Fruit fly (Drosophila melanogaster): ENCODE measurements around the gene CecA2.

Gene CecA2

dm6 chr3R:30198793-30199192 is 13.2 kb upstream of the CecA2 start (continued):
- TF ChIP-seq CG34422 (GFP tag; IDR thresholded peaks at IDR 0.05) (no peak), YL-1 (GFP tag; optimal IDR thresholded peaks at IDR 0.05) (no peak), bowl (GFP tag; IDR thresholded peaks at IDR 0.05) (no peak), Dip3 (GFP tag; optimal IDR thresholded peaks at IDR 0.05) (no peak), Sry-δ (GFP tag; optimal IDR thresholded peaks at IDR 0.05) (no peak), Adf1 (GFP tag; IDR thresholded peaks at IDR 0.05) (no peak), CG8281 (tag; optimal IDR thresholded peaks at IDR 0.05) (no peak), CG10979 (tag; optimal IDR thresholded peaks at IDR 0.05) (no peak), CG17912 (GFP tag; optimal IDR thresholded peaks at IDR 0.05) (no peak), CG32767 (GFP tag; IDR thresholded peaks at IDR 0.05) (no peak), CG8765 (GFP tag; IDR thresholded peaks at IDR 0.05) (no peak), gcm2 (GFP tag; optimal IDR thresholded peaks at IDR 0.05) (no peak), gro (GFP tag; optimal IDR thresholded peaks at IDR 0.05) (no peak), CG11723 (GFP tag; optimal IDR thresholded peaks at IDR 0.05) (no peak), trem (tag; optimal IDR thresholded peaks at IDR 0.05) (no peak), CG9609 (GFP tag; optimal IDR thresholded peaks at IDR 0.05) (no peak), Side (GFP tag; optimal IDR thresholded peaks at IDR 0.05) (no peak), Awh (GFP tag; IDR thresholded peaks at IDR 0.05) (no peak), bab2 (GFP tag; optimal IDR thresholded peaks at IDR 0.05) (no peak), CG16815 (GFP tag; optimal IDR thresholded peaks at IDR 0.05) (no peak), nmo (GFP tag; optimal IDR thresholded peaks at IDR 0.05) (no peak), vvl (GFP tag; IDR thresholded peaks at IDR 0.05) (no peak), vfl (GFP tag; optimal IDR thresholded peaks at IDR 0.05) (no peak), Elba2 (GFP tag; optimal IDR thresholded peaks at IDR 0.05) (no peak), zen2 (GFP tag; IDR thresholded peaks at IDR 0.05; ENCODE audit: partially characterized antibody) (no peak), CG17612 (GFP tag; IDR thresholded peaks at IDR 0.05) (no peak), Dref (GFP tag; IDR thresholded peaks at IDR 0.05) (no peak), CG4282 (GFP tag; optimal IDR thresholded peaks at IDR 0.05) (no peak), oc (tag; optimal IDR thresholded peaks at IDR 0.05) (no peak), CG8924 (tag; optimal IDR thresholded peaks at IDR 0.05) (no peak), danr (GFP tag; IDR thresholded peaks at IDR 0.05) (no peak), her (GFP tag; optimal IDR thresholded peaks at IDR 0.05) (no peak), CG18764 (GFP tag; optimal IDR thresholded peaks at IDR 0.05) (no peak), CG4854 (GFP tag; optimal IDR thresholded peaks at IDR 0.05) (no peak), CG18619 (GFP tag; optimal IDR thresholded peaks at IDR 0.05) (peak; percentile 47), CG43689 (GFP tag; IDR thresholded peaks at IDR 0.05) (no peak), CG11696 (GFP tag; IDR thresholded peaks at IDR 0.05) (no peak), pzg (GFP tag; optimal IDR thresholded peaks at IDR 0.05) (no peak), Rx (GFP tag; IDR thresholded peaks at IDR 0.05) (no peak), pho (GFP tag; optimal IDR thresholded peaks at IDR 0.05) (no peak), Fer2 (tag; optimal IDR thresholded peaks at IDR 0.05) (peak; percentile 0), CG11456 (GFP tag; IDR thresholded peaks at IDR 0.05) (no peak), dpn (GFP tag; optimal IDR thresholded peaks at IDR 0.05) (no peak), zfh2 (GFP tag; optimal IDR thresholded peaks at IDR 0.05) (no peak), CG7357 (GFP tag; IDR thresholded peaks at IDR 0.05) (no peak), Stat92E (GFP tag; optimal IDR thresholded peaks at IDR 0.05) (no peak), ATbp (GFP tag; optimal IDR thresholded peaks at IDR 0.05) (peak; percentile 46), CG8089 (GFP tag; optimal IDR thresholded peaks at IDR 0.05) (no peak), CG4328 (GFP tag; optimal IDR thresholded peaks at IDR 0.05) (peak; percentile 39), HHEX (GFP tag; optimal IDR thresholded peaks at IDR 0.05) (peak; percentile 30), Blimp-1 (GFP tag; optimal IDR thresholded peaks at IDR 0.05) (no peak), fd96Cb (tag; optimal IDR thresholded peaks at IDR 0.05) (no peak), sim (GFP tag; IDR thresholded peaks at IDR 0.05) (no peak)

Measured in whole organism, embryonic.